Worm (Caenorhabditis elegans) whole organism, mixed stage, embryonic: ENCODE measurements around the gene W06F12.2.

Source experiments
- bed-3 ChIP-seq: fragments of 200-800 bp; sonication (Bioruptor generic); optimal IDR thresholded peaks from 3 replicates; lab custom pipeline; 2018; ENCODE audit warnings: mild to moderate bottlenecking, missing genetic modification characterization, moderate library complexity, missing compliant biosample characterization
- elt-3 ChIP-seq: fragments of 150-350 bp; optimal IDR thresholded peaks from 2 replicates; lab custom pipeline; 2014; ENCODE audit warnings: missing biosample characterization, missing genetic modification characterization
- lsy-2 ChIP-seq: fragments of 150-350 bp; optimal IDR thresholded peaks from 2 replicates; lab custom pipeline; 2014; ENCODE audit warnings: missing biosample characterization, missing genetic modification characterization
- snpc-4 ChIP-seq: fragments of 150-350 bp; optimal IDR thresholded peaks from 2 replicates; lab custom pipeline; 2014; ENCODE audit warnings: missing biosample characterization, missing genetic modification characterization
- ztf-11 ChIP-seq: fragments of 150-350 bp; optimal IDR thresholded peaks from 2 replicates; lab custom pipeline; 2014; ENCODE audit warnings: missing biosample characterization, missing genetic modification characterization

DNA sequence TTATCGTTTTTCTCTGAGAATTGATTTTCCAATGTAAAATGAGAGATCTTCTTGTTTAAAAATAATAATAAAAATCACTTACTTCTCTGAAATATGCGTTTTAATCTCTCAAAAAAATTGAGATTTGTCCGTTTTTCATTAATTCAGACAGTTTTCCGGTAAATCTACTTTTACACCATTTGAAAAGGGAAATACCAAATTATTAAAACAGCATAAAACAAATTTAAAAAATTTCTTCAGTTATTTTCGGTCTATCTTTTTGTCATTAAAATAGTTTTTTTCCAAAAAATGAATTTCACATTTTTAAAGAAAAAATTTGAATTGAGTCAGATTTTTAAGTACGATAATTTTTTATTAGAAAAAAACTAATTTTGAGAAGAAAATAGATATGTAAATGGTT, 47.3 kb upstream of the W06F12.2 start:
- no peak for TF ChIP-seq elt-3 (tag; lab: Kevin White, UChicago)
- TF ChIP-seq snpc-4 (tag; lab: Kevin White, UChicago) = no peak
- TF ChIP-seq bed-3 (GFP tag; lab: Kevin White, UChicago) = no peak
- no peak for TF ChIP-seq lsy-2 (tag; lab: Kevin White, UChicago)
- no peak for TF ChIP-seq ztf-11 (tag; lab: Kevin White, UChicago)
